Fruit fly (Drosophila melanogaster) whole organism, wandering third instar larva: ENCODE data around the gene CG10874.

ENCODE experiments used
- Sp1 ChIP-seq: fragments of 200-800 bp; sonication (Bioruptor generic); optimal IDR thresholded peaks from 3 replicates; lab custom pipeline; 2019; ENCODE audit warnings: missing biosample characterization, mild to moderate bottlenecking, missing genetic modification characterization, moderate library complexity
- pan ChIP-seq: fragments of >200 bp; optimal IDR thresholded peaks from 2 replicates; lab custom pipeline; 2017

- TF ChIP-seq pan (lab: Kevin White, UChicago) (no peak), Sp1 (GFP tag; lab: Kevin White, UChicago) (peak; percentile 64)
Observed at dm6 chr2L:2214004-2214403, 21.8 kb upstream of the CG10874 start, which contains the start of the genes Uch and CG34174.
